Worm (Caenorhabditis elegans) whole organism, L4 larva: Measurements from ENCODE around the gene F26F2.8.

ENCODE experiments used
- aha-1 ChIP-seq: fragments of 150-350 bp; peaks from one replicate; lab custom pipeline; 2014; ENCODE audit warnings: missing biosample characterization, missing genetic modification characterization
- lin-15B ChIP-seq: fragments of 150-350 bp; sonication (generic microtip); optimal IDR thresholded peaks from 3 replicates; lab custom pipeline; 2014; ENCODE audit warnings: missing biosample characterization, missing genetic modification characterization
- lin-38 ChIP-seq: fragments of 200-800 bp; sonication (Bioruptor generic); IDR thresholded peaks from 2 replicates; pipeline ENCODE4 v1.3.6; 2022; ENCODE audit warnings: missing genetic modification reagents, missing genetic modification characterization, missing compliant biosample characterization
- mdl-1 ChIP-seq, 2 experiments: fragments of 150-350 bp in 1 of 2; sonication (generic microtip) in 1 of 2; optimal IDR thresholded peaks; 2 replicates each; lab custom pipeline; 2014 to 2017; ENCODE audit warnings: missing biosample characterization in 2 of 2, missing genetic modification characterization in 2 of 2
- rbr-2 ChIP-seq: sonication (generic microtip); optimal IDR thresholded peaks from 2 replicates; lab custom pipeline; 2016; ENCODE audit warnings: missing genotype, missing genetic modification characterization, missing compliant biosample characterization
- saeg-2 ChIP-seq: fragments of 200-800 bp; sonication (Bioruptor generic); IDR thresholded peaks from 2 replicates; pipeline ENCODE4 v1.3.6; 2022; ENCODE audit warnings: missing genetic modification reagents, missing genetic modification characterization, missing compliant biosample characterization
- snpc-1.2 ChIP-seq: fragments of 200-800 bp; sonication (Bioruptor generic); IDR thresholded peaks from 2 replicates; pipeline ENCODE4 v1.3.6; 2022; ENCODE audit warnings: missing genetic modification reagents, missing genetic modification characterization, missing compliant biosample characterization
- unc-62 ChIP-seq, 3 experiments: fragments of 150-350 bp in 1 of 3; sonication (generic microtip); optimal IDR thresholded peaks in 2 of 3; peaks in 1 of 3; 1 replicate in 1 of 3; 2 replicates in 2 of 3; lab custom pipeline; 2014 to 2017; ENCODE audit warnings: missing biosample characterization in 3 of 3, missing genetic modification characterization in 3 of 3, missing genetic modification reagents in 3 of 3, missing genotype in 1 of 3

The F26F2.8 gene

DNA sequence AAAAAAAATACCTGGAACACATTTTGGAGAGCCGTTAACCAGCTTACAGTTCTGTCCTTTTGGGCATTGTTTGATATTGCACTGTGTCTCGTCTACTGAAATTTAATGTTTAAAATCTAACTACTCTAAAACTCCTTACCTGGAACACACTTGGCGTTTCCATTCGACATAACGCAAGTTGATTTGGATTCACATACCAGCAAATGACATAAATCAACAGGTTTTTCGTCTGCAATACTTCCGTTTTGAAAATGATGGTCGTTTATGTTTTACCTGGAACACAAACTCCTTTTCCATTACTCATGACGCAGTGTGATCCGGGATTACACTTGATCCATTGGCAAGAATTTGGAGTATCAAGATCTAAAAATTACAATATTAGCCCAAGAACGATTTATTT is 45.9 kb downstream of the F26F2.8 start:
- TF ChIP-seq mdl-1 (tag; optimal IDR thresholded peaks at IDR 0.05; lab: Kevin White, UChicago), result no peak
- TF ChIP-seq saeg-2 (GFP tag; lab: Robert Waterston, UW), result no peak
- TF ChIP-seq lin-15B (tag; lab: Kevin White, UChicago), result no peak
- TF ChIP-seq unc-62 (GFP tag; optimal IDR thresholded peaks at IDR 0.05 in 1 of 2; lab: Kevin White, UChicago), result peak in 1 of 2 experiments; percentile 95
- TF ChIP-seq unc-62 (tag; optimal IDR thresholded peaks at IDR 0.05; lab: Kevin White, UChicago), result no peak
- TF ChIP-seq snpc-1.2 (GFP tag; lab: Robert Waterston, UW), result no peak
- no peak for TF ChIP-seq lin-38 (GFP tag; lab: Robert Waterston, UW)
- TF ChIP-seq, all 104 proteins: peak for 1

- TF ChIP-seq rbr-2 (tag; lab: Kevin White, UChicago) (no peak), aha-1 (tag; lab: Kevin White, UChicago) (peak; percentile 30)
Measured at ce11 chrV:20626043-20626761, 46.9 kb downstream of the F26F2.8 start, which contains the start of the genes F46B3.9 and srz-18. Gene F46B3.9 (minus strand): TSS chrV:20626143. Gene srz-18 (plus strand): TSS chrV:20626711.
